Worm (Caenorhabditis elegans): ENCODE data around the gene nas-32.

The nas-32 gene

ce11 chrV:879171-879570, 19.8 kb downstream of the nas-32 start, which contains the start of gene srg-53:
Gene srg-53, plus strand, starts transcription at chrV:879471.
- TF ChIP-seq sma-3 (GFP tag; optimal IDR thresholded peaks at IDR 0.05) (no peak), ZK546.5 (tag; optimal IDR thresholded peaks at IDR 0.05) (no peak), lin-11 (tag; optimal IDR thresholded peaks at IDR 0.05) (no peak), dmd-4 (tag; optimal IDR thresholded peaks at IDR 0.05) (no peak), unc-62 (GFP tag; optimal IDR thresholded peaks at IDR 0.05) (no peak), R02D3.7 (tag; optimal IDR thresholded peaks at IDR 0.05) (no peak), egl-27 (tag; optimal IDR thresholded peaks at IDR 0.05) (no peak), ztf-4 (tag; optimal IDR thresholded peaks at IDR 0.05) (no peak), sem-4 (tag; optimal IDR thresholded peaks at IDR 0.05) (no peak), alr-1 (tag; optimal IDR thresholded peaks at IDR 0.05) (no peak), nhr-23 (tag; optimal IDR thresholded peaks at IDR 0.05) (no peak), elt-3 (tag; optimal IDR thresholded peaks at IDR 0.05) (no peak), blmp-1 (tag; optimal IDR thresholded peaks at IDR 0.05; ENCODE audit: insufficient read depth) (no peak), nhr-21 (tag; optimal IDR thresholded peaks at IDR 0.05) (no peak), elt-1 (tag; optimal IDR thresholded peaks at IDR 0.05) (no peak), nhr-25 (tag; optimal IDR thresholded peaks at IDR 0.05) (no peak), F13H6.1 (tag; optimal IDR thresholded peaks at IDR 0.05) (no peak)

- TF ChIP-seq elt-3 (tag; optimal IDR thresholded peaks at IDR 0.05) (no peak), gmeb-1 (tag; optimal IDR thresholded peaks at IDR 0.05) (no peak), nhr-77 (tag; optimal IDR thresholded peaks at IDR 0.05) (no peak), ztf-4 (tag; optimal IDR thresholded peaks at IDR 0.05) (no peak), sma-9 (GFP tag; optimal IDR thresholded peaks at IDR 0.05) (no peak), sma-9 (tag; optimal IDR thresholded peaks at IDR 0.05) (no peak), nhr-21 (tag; optimal IDR thresholded peaks at IDR 0.05) (no peak), lin-11 (tag; optimal IDR thresholded peaks at IDR 0.05) (no peak), alr-1 (tag; optimal IDR thresholded peaks at IDR 0.05) (no peak), R02D3.7 (tag; optimal IDR thresholded peaks at IDR 0.05) (no peak), ceh-16 (tag; optimal IDR thresholded peaks at IDR 0.05) (no peak), zag-1 (tag; optimal IDR thresholded peaks at IDR 0.05) (no peak), mbf-1 (tag; optimal IDR thresholded peaks at IDR 0.05) (no peak), snpc-4 (tag; optimal IDR thresholded peaks at IDR 0.05) (no peak), ama-1 (optimal IDR thresholded peaks at IDR 0.05) (no peak)
Observed at ce11 chrV:878567-878966, 20.4 kb downstream of the nas-32 start, which contains the start of gene T02B11.8. Gene T02B11.8, minus strand, starts transcription at chrV:878667.

- TF ChIP-seq elt-1 (tag; optimal IDR thresholded peaks at IDR 0.05): no peak
- no peak for TF ChIP-seq unc-55 (GFP tag; optimal IDR thresholded peaks at IDR 0.05)
- no peak for TF ChIP-seq snpc-4 (tag; optimal IDR thresholded peaks at IDR 0.05)
- no peak for TF ChIP-seq blmp-1 (tag; optimal IDR thresholded peaks at IDR 0.05; ENCODE audit: insufficient read depth)
- no peak for TF ChIP-seq zag-1 (tag; optimal IDR thresholded peaks at IDR 0.05)
- TF ChIP-seq nhr-10 (tag; optimal IDR thresholded peaks at IDR 0.05): no peak
- TF ChIP-seq skn-1 (tag; optimal IDR thresholded peaks at IDR 0.05): no peak
- TF ChIP-seq nhr-21 (tag; optimal IDR thresholded peaks at IDR 0.05): no peak
- no peak for TF ChIP-seq F13H6.1 (tag; optimal IDR thresholded peaks at IDR 0.05)
- no peak for TF ChIP-seq ceh-82 (tag; optimal IDR thresholded peaks at IDR 0.05)
- no peak for TF ChIP-seq lin-39 (tag; optimal IDR thresholded peaks at IDR 0.05)
- no peak for TF ChIP-seq nhr-11 (tag; optimal IDR thresholded peaks at IDR 0.05)
- no peak for TF ChIP-seq nhr-23 (tag; optimal IDR thresholded peaks at IDR 0.05)
- TF ChIP-seq lin-13 (GFP tag; optimal IDR thresholded peaks at IDR 0.05): no peak
- no peak for TF ChIP-seq sma-9 (GFP tag; optimal IDR thresholded peaks at IDR 0.05)
- TF ChIP-seq sma-9 (tag; optimal IDR thresholded peaks at IDR 0.05): no peak
- TF ChIP-seq ceh-16 (tag; optimal IDR thresholded peaks at IDR 0.05): no peak
Observed at ce11 chrV:875945-876344, 23.0 kb downstream of the nas-32 start, which contains the start of gene T02B11.9. Gene T02B11.9, plus strand, starts transcription at chrV:876245.

ce11 chrV:871029-871428, 28.0 kb downstream of the nas-32 start, which contains the start of gene T02B11.4:
Gene T02B11.4, minus strand, starts transcription at chrV:871129.
- TF ChIP-seq elt-3 (tag; optimal IDR thresholded peaks at IDR 0.05): no peak
- no peak for TF ChIP-seq nhr-21 (tag; optimal IDR thresholded peaks at IDR 0.05)
- TF ChIP-seq skn-1 (tag; optimal IDR thresholded peaks at IDR 0.05): no peak
- TF ChIP-seq sma-3 (GFP tag; optimal IDR thresholded peaks at IDR 0.05): no peak
- no peak for TF ChIP-seq nhr-6 (tag; optimal IDR thresholded peaks at IDR 0.05)
- TF ChIP-seq unc-55 (GFP tag; optimal IDR thresholded peaks at IDR 0.05): no peak
- TF ChIP-seq zag-1 (tag; optimal IDR thresholded peaks at IDR 0.05): no peak
- TF ChIP-seq blmp-1 (tag; optimal IDR thresholded peaks at IDR 0.05; ENCODE audit: insufficient read depth): no peak
- no peak for TF ChIP-seq aly-2 (tag; optimal IDR thresholded peaks at IDR 0.05)
- no peak for TF ChIP-seq unc-62 (GFP tag; optimal IDR thresholded peaks at IDR 0.05)
- no peak for TF ChIP-seq egl-27 (tag; optimal IDR thresholded peaks at IDR 0.05)
- no peak for TF ChIP-seq nhr-237 (tag; optimal IDR thresholded peaks at IDR 0.05)
- no peak for TF ChIP-seq nhr-10 (tag; optimal IDR thresholded peaks at IDR 0.05)
- TF ChIP-seq fos-1 (tag; optimal IDR thresholded peaks at IDR 0.05): no peak
- no peak for TF ChIP-seq mab-5 (tag; optimal IDR thresholded peaks at IDR 0.05)
- no peak for TF ChIP-seq C34F6.9 (tag; optimal IDR thresholded peaks at IDR 0.05)
- TF ChIP-seq nhr-23 (tag; optimal IDR thresholded peaks at IDR 0.05): no peak
- no peak for TF ChIP-seq mdl-1 (tag; optimal IDR thresholded peaks at IDR 0.05)
- no peak for TF ChIP-seq unc-39 (tag; optimal IDR thresholded peaks at IDR 0.05)
